Worm (Caenorhabditis elegans): ENCODE measurements around the gene aexr-3.

The aexr-3 gene

DNA sequence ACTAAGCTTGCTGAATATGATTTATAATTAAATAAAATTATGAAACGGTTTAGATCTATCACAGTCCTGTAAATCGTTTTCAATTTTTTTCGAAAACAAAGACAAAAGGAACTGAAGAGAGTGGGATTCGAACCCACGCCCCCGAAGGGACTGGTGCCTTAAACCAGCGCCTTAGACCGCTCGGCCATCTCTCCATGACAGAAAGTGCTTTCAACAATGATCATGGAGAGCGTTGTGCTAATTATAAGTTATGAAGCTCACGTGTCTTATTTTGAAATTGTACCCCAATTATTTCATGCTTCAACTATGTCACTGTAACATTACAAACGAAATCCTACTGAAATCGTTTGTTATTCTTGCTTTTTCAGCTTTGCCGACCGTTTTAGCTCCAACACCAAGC is 5.2 kb downstream of the aexr-3 start:
- TF ChIP-seq lim-7 (GFP tag; IDR thresholded peaks at IDR 0.05) (0 out of 2 replicates have a peak, but pooled peaks have one; percentile 35), ctbp-1 (GFP tag; IDR thresholded peaks at IDR 0.05) (0 out of 2 replicates have a peak, but pooled peaks have one; percentile 32), saeg-2 (GFP tag; IDR thresholded peaks at IDR 0.05) (no peak), zfp-3 (GFP tag; conservative IDR thresholded peaks at IDR 0.05) (no peak), hlh-30 (tag; optimal IDR thresholded peaks at IDR 0.05; ENCODE audit: insufficient read depth) (no peak), pha-4 (GFP tag; IDR thresholded peaks at IDR 0.05) (peak; percentile 26; the same call in 1 of the 2 replicates), pha-4 (tag; optimal IDR thresholded peaks at IDR 0.05) (no peak), snpc-1.2 (GFP tag; IDR thresholded peaks at IDR 0.05) (no peak), arid-1 (GFP tag; conservative IDR thresholded peaks at IDR 0.05) (no peak), duxl-1 (tag; optimal IDR thresholded peaks at IDR 0.05; ENCODE audit: poor library complexity) (no peak), snpc-4 (tag; optimal IDR thresholded peaks at IDR 0.05) (no peak), unc-130 (GFP tag; optimal IDR thresholded peaks at IDR 0.05) (no peak), dmd-6 (GFP tag; IDR thresholded peaks at IDR 0.05) (peak; percentile 19; the same call in 1 of the 2 replicates)

DNA sequence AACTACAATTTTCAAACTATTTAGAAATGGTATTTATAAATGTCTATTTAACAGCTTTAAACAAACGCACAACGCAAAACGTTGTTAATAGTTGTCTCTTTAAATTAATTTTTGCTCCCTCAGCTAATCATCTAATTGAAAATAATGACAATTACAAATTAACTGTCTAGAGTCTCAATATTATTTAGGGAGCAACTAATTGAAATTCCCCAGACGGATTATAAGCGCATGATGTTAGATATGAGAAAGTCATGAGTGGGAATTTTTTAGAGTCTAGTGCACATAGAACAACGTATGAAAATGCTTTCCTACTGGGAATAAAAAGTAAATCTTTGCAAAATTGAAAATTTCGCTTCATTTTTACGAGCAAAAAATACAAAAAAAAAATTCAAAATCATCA is 8.0 kb downstream of the aexr-3 start:
- TF ChIP-seq pha-4 (GFP tag; IDR thresholded peaks at IDR 0.05), result no peak
- TF ChIP-seq pha-4 (tag; optimal IDR thresholded peaks at IDR 0.05), result no peak
- no peak for TF ChIP-seq nhr-28 (tag; optimal IDR thresholded peaks at IDR 0.05)
- peak in 1 of 2 experiments; percentile 8 for TF ChIP-seq unc-62 (GFP tag; optimal IDR thresholded peaks at IDR 0.05 in 1 of 2)
- TF ChIP-seq unc-62 (tag; optimal IDR thresholded peaks at IDR 0.05), result no peak
- TF ChIP-seq nhr-77 (tag; optimal IDR thresholded peaks at IDR 0.05), result no peak
- TF ChIP-seq aha-1 (tag), result peak; percentile 49

DNA sequence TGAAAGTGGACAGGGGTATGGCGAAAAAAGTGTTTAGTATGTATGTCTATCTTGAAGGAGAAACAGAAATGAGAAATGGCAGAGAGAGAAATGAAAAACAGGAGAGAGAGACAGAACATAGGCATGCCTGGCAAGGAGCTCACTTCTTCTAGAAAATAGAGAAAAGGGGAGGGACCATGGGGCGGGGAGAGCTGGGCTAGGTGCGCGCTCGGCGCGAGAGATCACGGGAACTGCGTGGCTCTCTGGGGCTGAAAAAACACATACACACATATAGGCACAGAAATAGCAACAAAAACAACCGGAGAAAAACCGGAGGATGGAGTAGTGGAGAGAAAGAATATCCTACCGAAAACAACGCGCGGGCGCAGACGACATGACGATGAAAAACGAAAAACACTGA is 9.0 kb downstream of the aexr-3 start:
- TF ChIP-seq tag-97 (GFP tag; IDR thresholded peaks at IDR 0.05) (no peak), zip-11 (GFP tag; IDR thresholded peaks at IDR 0.05) (no peak), lin-29 (GFP tag; IDR thresholded peaks at IDR 0.05) (no peak), hmg-1.1 (GFP tag; IDR thresholded peaks at IDR 0.05) (peak; percentile 31; the same call in 1 of the 2 replicates), F37D6.2 (tag; optimal IDR thresholded peaks at IDR 0.05) (no peak), rbr-2 (tag; optimal IDR thresholded peaks at IDR 0.05) (peak; percentile 66), egl-27 (tag; optimal IDR thresholded peaks at IDR 0.05) (no peak), madf-5 (GFP tag; IDR thresholded peaks at IDR 0.05) (no peak), lin-15B (tag; optimal IDR thresholded peaks at IDR 0.05) (no peak), unc-62 (GFP tag; optimal IDR thresholded peaks at IDR 0.05 in 1 of 2) (no peak), unc-62 (tag; optimal IDR thresholded peaks at IDR 0.05) (no peak), zip-2 (tag; optimal IDR thresholded peaks at IDR 0.05) (no peak), F44E2.7 (GFP tag; IDR thresholded peaks at IDR 0.05) (no peak), duxl-1 (tag; optimal IDR thresholded peaks at IDR 0.05; ENCODE audit: poor library complexity) (no peak), T26A8.4 (GFP tag; IDR thresholded peaks at IDR 0.05) (no peak), ztf-11 (tag; optimal IDR thresholded peaks at IDR 0.05) (no peak), lin-1 (GFP tag; IDR thresholded peaks at IDR 0.05) (no peak), D1046.2 (GFP tag; IDR thresholded peaks at IDR 0.05) (no peak), ztf-7 (tag; optimal IDR thresholded peaks at IDR 0.05) (no peak), ceh-44 (GFP tag; IDR thresholded peaks at IDR 0.05) (no peak), nhr-41 (GFP tag; IDR thresholded peaks at IDR 0.05) (no peak), Y75B8A.6 (GFP tag; IDR thresholded peaks at IDR 0.05) (no peak), fkh-10 (GFP tag; optimal IDR thresholded peaks at IDR 0.05) (peak; percentile 27), ZK337.2 (GFP tag; IDR thresholded peaks at IDR 0.05) (no peak), nhr-111 (GFP tag; optimal IDR thresholded peaks at IDR 0.05) (no peak), nhr-11 (tag; optimal IDR thresholded peaks at IDR 0.05) (no peak), lin-39 (tag; optimal IDR thresholded peaks at IDR 0.05) (no peak)
